Fruit fly (Drosophila melanogaster) whole organism, embryonic: Measurements from ENCODE around the gene CG6656.
A peak's percentile ranks its signal among the peaks of the same experiment; 100 is the strongest.

Experiments
- Aef1 ChIP-seq: fragments of 200-800 bp; sonication (Bioruptor generic); IDR thresholded peaks from 3 replicates; pipeline ENCODE4 v1.3.6; 2022; ENCODE audit warnings: missing biosample characterization, missing genetic modification characterization
- CG10274 ChIP-seq: fragments of 200-800 bp; sonication (Bioruptor generic); optimal IDR thresholded peaks from 3 replicates; lab custom pipeline; 2017; ENCODE audit warnings: missing biosample characterization, mild to moderate bottlenecking, missing genetic modification characterization
- CG11247 ChIP-seq: fragments of 200-800 bp; sonication (Bioruptor generic); IDR thresholded peaks from 2 replicates; pipeline ENCODE4 v1.3.6; 2022; ENCODE audit warnings: missing biosample characterization, missing genetic modification characterization
- CG13287 ChIP-seq: fragments of 200-800 bp; sonication (Bioruptor generic); IDR thresholded peaks from 2 replicates; pipeline ENCODE4 v1.3.6; 2022; ENCODE audit warnings: missing biosample characterization, missing genetic modification characterization; ENCODE audit not compliant: partially characterized antibody
- CG15601 ChIP-seq: fragments of 200-800 bp; sonication (Bioruptor generic); optimal IDR thresholded peaks from 3 replicates; lab custom pipeline; 2019; ENCODE audit warnings: missing biosample characterization, mild to moderate bottlenecking, missing genetic modification characterization, moderate library complexity
- CG1603 ChIP-seq: fragments of 200-800 bp; sonication (Bioruptor generic); optimal IDR thresholded peaks from 2 replicates; lab custom pipeline; 2019; ENCODE audit warnings: missing biosample characterization, mild to moderate bottlenecking, missing genetic modification characterization, moderate library complexity
- CG16813 ChIP-seq: fragments of 200-800 bp; sonication (Bioruptor generic); IDR thresholded peaks from 3 replicates; pipeline ENCODE4 v1.3.6; 2022; ENCODE audit warnings: missing biosample characterization, missing genetic modification characterization; ENCODE audit not compliant: partially characterized antibody
- CG16815 ChIP-seq: fragments of 200-800 bp; sonication (Bioruptor generic); optimal IDR thresholded peaks from 3 replicates; lab custom pipeline; 2017; ENCODE audit warnings: missing biosample characterization, mild to moderate bottlenecking, missing genetic modification characterization
- CG17186 ChIP-seq: fragments of 200-800 bp; sonication (Bioruptor generic); optimal IDR thresholded peaks from 3 replicates; lab custom pipeline; 2017; ENCODE audit warnings: missing biosample characterization, missing genetic modification reagents, missing genetic modification characterization
- CG1832 ChIP-seq: fragments of 200-800 bp; sonication (Bioruptor generic); optimal IDR thresholded peaks from 2 replicates; lab custom pipeline; 2017; ENCODE audit warnings: missing biosample characterization, mild to moderate bottlenecking, missing genetic modification characterization, inconsistent platforms
- CG31388 ChIP-seq: fragments of 200-800 bp; sonication (Bioruptor generic); optimal IDR thresholded peaks from 2 replicates; lab custom pipeline; 2016; ENCODE audit warnings: missing biosample characterization, missing genetic modification characterization
- CG32767 ChIP-seq: fragments of 200-800 bp; sonication (Bioruptor generic); IDR thresholded peaks from 2 replicates; pipeline ENCODE4 v1.3.6; 2022; ENCODE audit warnings: missing biosample characterization, missing genetic modification characterization
- CG42726 ChIP-seq: fragments of 200-800 bp; sonication (Bioruptor generic); IDR thresholded peaks from 2 replicates; pipeline ENCODE4 v1.3.6; 2022; ENCODE audit warnings: missing biosample characterization, missing genetic modification characterization; ENCODE audit not compliant: partially characterized antibody
- CG6654 ChIP-seq: fragments of 200-800 bp; sonication (Bioruptor generic); optimal IDR thresholded peaks from 2 replicates; lab custom pipeline; 2017; ENCODE audit warnings: missing biosample characterization, mild to moderate bottlenecking, missing genetic modification characterization
- CG6791 ChIP-seq: fragments of 200-800 bp; sonication (Bioruptor generic); IDR thresholded peaks from 3 replicates; pipeline ENCODE4 v1.3.6; 2022; ENCODE audit warnings: missing biosample characterization, missing genetic modification characterization; ENCODE audit not compliant: partially characterized antibody
- CG8359 ChIP-seq: fragments of 200-800 bp; sonication (Bioruptor generic); optimal IDR thresholded peaks from 2 replicates; lab custom pipeline; 2017; ENCODE audit warnings: missing biosample characterization, mild to moderate bottlenecking, missing genetic modification characterization, borderline replicate concordance
- CG9215 ChIP-seq: fragments of 200-800 bp; sonication (Bioruptor generic); IDR thresholded peaks from 2 replicates; pipeline ENCODE4 v1.3.6; 2022; ENCODE audit warnings: missing biosample characterization, missing genetic modification characterization
- D ChIP-seq, 2 experiments: fragments of 200-800 bp in 1 of 2; fragments of >200 bp in 1 of 2; sonication (Bioruptor generic) in 1 of 2; optimal IDR thresholded peaks; 2 replicates in 1 of 2; 3 replicates in 1 of 2; lab custom pipeline; 2017; ENCODE audit warnings: mild to moderate bottlenecking in 1 of 2, missing biosample characterization in 1 of 2, missing genetic modification characterization in 1 of 2, missing genetic modification reagents in 1 of 2
- Dad ChIP-seq: fragments of 200-800 bp; sonication (Bioruptor generic); optimal IDR thresholded peaks from 3 replicates; lab custom pipeline; 2016; ENCODE audit warnings: missing biosample characterization, missing genetic modification characterization
- Fer1 ChIP-seq: fragments of 200-800 bp; sonication (Bioruptor generic); optimal IDR thresholded peaks from 2 replicates; lab custom pipeline; 2017; ENCODE audit warnings: missing biosample characterization, mild to moderate bottlenecking, missing genetic modification characterization
- HLH4C ChIP-seq: fragments of 200-800 bp; sonication (Bioruptor generic); IDR thresholded peaks from 3 replicates; pipeline ENCODE4 v1.3.6; 2022; ENCODE audit warnings: missing biosample characterization, missing genetic modification characterization; ENCODE audit not compliant: partially characterized antibody
- HLHmδ ChIP-seq: fragments of 200-800 bp; sonication (Bioruptor generic); optimal IDR thresholded peaks from 2 replicates; lab custom pipeline; 2018; ENCODE audit warnings: missing biosample characterization, mild to moderate bottlenecking, missing genetic modification characterization, moderate library complexity
- Hsf ChIP-seq: fragments of 200-800 bp; sonication (Bioruptor generic); optimal IDR thresholded peaks from 3 replicates; lab custom pipeline; 2016; ENCODE audit warnings: missing biosample characterization, missing genetic modification characterization
- Jarid2 ChIP-seq: fragments of 200-800 bp; sonication (Bioruptor generic); optimal IDR thresholded peaks from 3 replicates; lab custom pipeline; 2017; ENCODE audit warnings: mild to moderate bottlenecking, missing biosample characterization, missing genetic modification reagents, missing genetic modification characterization
- MESR4 ChIP-seq: fragments of 200-800 bp; sonication (Bioruptor generic); optimal IDR thresholded peaks from 2 replicates; lab custom pipeline; 2018; ENCODE audit warnings: missing biosample characterization, mild to moderate bottlenecking, missing genetic modification characterization, moderate library complexity
- Myb ChIP-seq: fragments of 200-800 bp; sonication (Bioruptor generic); optimal IDR thresholded peaks from 2 replicates; lab custom pipeline; 2016; ENCODE audit warnings: missing biosample characterization, missing genetic modification characterization
- Nf-YC ChIP-seq: fragments of 200-800 bp; optimal IDR thresholded peaks from 3 replicates; lab custom pipeline; 2019; ENCODE audit warnings: missing biosample characterization, mild to moderate bottlenecking, missing genetic modification characterization, moderate library complexity
- Opbp ChIP-seq: fragments of 200-800 bp; sonication (Bioruptor generic); IDR thresholded peaks from 3 replicates; pipeline ENCODE4 v1.3.6; 2022; ENCODE audit warnings: missing biosample characterization, missing genetic modification characterization; ENCODE audit not compliant: partially characterized antibody
- Six4 ChIP-seq: fragments of 200-800 bp; sonication (Bioruptor generic); optimal IDR thresholded peaks from 2 replicates; lab custom pipeline; 2016; ENCODE audit warnings: missing biosample characterization, missing genetic modification characterization
- Sox100B ChIP-seq: fragments of 200-800 bp; sonication (Bioruptor generic); optimal IDR thresholded peaks from 3 replicates; lab custom pipeline; 2018; ENCODE audit warnings: missing biosample characterization, mild to moderate bottlenecking, missing genetic modification characterization
- al ChIP-seq: fragments of 200-800 bp; sonication (Bioruptor generic); IDR thresholded peaks from 2 replicates; pipeline ENCODE4 v1.3.6; 2022; ENCODE audit warnings: missing biosample characterization, missing genetic modification characterization
- aop ChIP-seq: fragments of 200-800 bp; sonication (Bioruptor generic); IDR thresholded peaks from 2 replicates; pipeline ENCODE4 v1.3.6; 2022; ENCODE audit warnings: missing biosample characterization, missing genetic modification characterization
- ap ChIP-seq: fragments of 200-800 bp; sonication (Bioruptor generic); IDR thresholded peaks from 2 replicates; pipeline ENCODE4 v1.3.6; 2022; ENCODE audit warnings: missing biosample characterization, missing genetic modification characterization
- ase ChIP-seq: fragments of 200-800 bp; sonication (Bioruptor generic); IDR thresholded peaks from 3 replicates; pipeline ENCODE4 v1.3.6; 2022; ENCODE audit warnings: missing biosample characterization, missing genetic modification characterization
- corto ChIP-seq: fragments of 200-800 bp; sonication (Bioruptor generic); optimal IDR thresholded peaks from 2 replicates; lab custom pipeline; 2016; ENCODE audit warnings: missing biosample characterization, mild to moderate bottlenecking, missing genetic modification characterization, moderate library complexity
- ewg ChIP-seq: fragments of 200-800 bp; sonication (Bioruptor generic); optimal IDR thresholded peaks from 3 replicates; lab custom pipeline; 2017; ENCODE audit warnings: mild to moderate bottlenecking, missing biosample characterization, missing genetic modification reagents, missing genetic modification characterization
- fru ChIP-seq: fragments of >200 bp; optimal IDR thresholded peaks from 2 replicates; lab custom pipeline; 2017
- hb ChIP-seq: fragments of 200-800 bp; sonication (Bioruptor generic); IDR thresholded peaks from 3 replicates; pipeline ENCODE4 v1.3.6; 2022; ENCODE audit warnings: missing biosample characterization, missing genetic modification characterization; ENCODE audit not compliant: partially characterized antibody
- jigr1 ChIP-seq: fragments of 200-800 bp; sonication (Bioruptor generic); IDR thresholded peaks from 3 replicates; pipeline ENCODE4 v1.3.6; 2022; ENCODE audit warnings: missing biosample characterization, missing genetic modification characterization
- knrl ChIP-seq: fragments of 200-800 bp; sonication (Bioruptor generic); IDR thresholded peaks from 3 replicates; pipeline ENCODE4 v1.3.6; 2022; ENCODE audit warnings: missing biosample characterization, missing genetic modification characterization; ENCODE audit not compliant: partially characterized antibody
- lov ChIP-seq, 2 experiments: fragments of 200-800 bp in 1 of 2; fragments of >200 bp in 1 of 2; sonication (Bioruptor generic) in 1 of 2; IDR thresholded peaks in 1 of 2; optimal IDR thresholded peaks in 1 of 2; 2 replicates in 1 of 2; 3 replicates in 1 of 2; pipeline versions ENCODE4 v1.3.6 to Lab custom; 2017 to 2022; ENCODE audit warnings: missing biosample characterization in 1 of 2, missing genetic modification characterization in 1 of 2
- luna ChIP-seq: fragments of 200-800 bp; sonication (Bioruptor generic); optimal IDR thresholded peaks from 2 replicates; lab custom pipeline; 2016; ENCODE audit warnings: missing biosample characterization, missing genetic modification characterization
- maf-S ChIP-seq: fragments of 200-800 bp; sonication (Bioruptor generic); optimal IDR thresholded peaks from 2 replicates; lab custom pipeline; 2016; ENCODE audit warnings: missing biosample characterization, missing genetic modification characterization
- prd ChIP-seq, 3 experiments: fragments of >200 bp in 2 of 3; fragments of 200-800 bp in 1 of 3; sonication (Bioruptor generic) in 1 of 3; optimal IDR thresholded peaks in 2 of 3; IDR thresholded peaks in 1 of 3; 2 replicates in 2 of 3; 3 replicates in 1 of 3; pipeline versions ENCODE4 v1.3.6 to Lab custom; 2017 to 2022; ENCODE audit warnings: missing biosample characterization in 1 of 3, missing genetic modification characterization in 1 of 3
- pum ChIP-seq: fragments of 200-800 bp; sonication (Bioruptor generic); optimal IDR thresholded peaks from 2 replicates; lab custom pipeline; 2016; ENCODE audit warnings: missing biosample characterization, missing genetic modification characterization
- sd ChIP-seq: fragments of 200-800 bp; sonication (Bioruptor generic); optimal IDR thresholded peaks from 3 replicates; lab custom pipeline; 2018; ENCODE audit warnings: missing biosample characterization, mild to moderate bottlenecking, missing genetic modification characterization, moderate library complexity

CG6656 gene

dm6 chr3R:21870158-21870971 is 4.7 kb upstream of the CG6656 start, which contains the start of gene CG31431 (continued):
- TF ChIP-seq CG42726 (GFP tag; lab: Robert Waterston, UW): no peak
- TF ChIP-seq CG32767 (GFP tag; lab: Robert Waterston, UW): peak; percentile 92
- TF ChIP-seq Jarid2: peak; percentile 85
- TF ChIP-seq CG10274 (GFP tag; lab: Kevin White, UChicago): peak; percentile 92
- TF ChIP-seq Nf-YC: peak; percentile 82
- TF ChIP-seq CG13287 (GFP tag; lab: Robert Waterston, UW): no peak
- TF ChIP-seq jigr1 (GFP tag; lab: Robert Waterston, UW): peak; percentile 84
- no peak for TF ChIP-seq knrl (GFP tag; lab: Robert Waterston, UW)
- TF ChIP-seq prd (optimal IDR thresholded peaks at IDR 0.05; lab: Kevin White, UChicago): no peak
- peak; percentile 98 for TF ChIP-seq prd (GFP tag; IDR thresholded peaks at IDR 0.05; lab: Robert Waterston, UW)
- TF ChIP-seq sd (tag; lab: Kevin White, UChicago): peak; percentile 93
- peak; percentile 96 for TF ChIP-seq Six4 (GFP tag; lab: Kevin White, UChicago)
- TF ChIP-seq corto (GFP tag; lab: Kevin White, UChicago): peak; percentile 66
- no peak for TF ChIP-seq fru (lab: Kevin White, UChicago)
- TF ChIP-seq maf-S (GFP tag; lab: Kevin White, UChicago): peak; percentile 97
- TF ChIP-seq pum (GFP tag; lab: Kevin White, UChicago): peak; percentile 97
- peak; percentile 86 for TF ChIP-seq CG6654 (GFP tag; lab: Kevin White, UChicago)
- no peak for TF ChIP-seq CG16813 (GFP tag; lab: Robert Waterston, UW)
- TF ChIP-seq ap (GFP tag; lab: Robert Waterston, UW): peak; percentile 94
- TF ChIP-seq HLH4C (GFP tag; lab: Robert Waterston, UW): no peak
- TF ChIP-seq ase (GFP tag; lab: Robert Waterston, UW): peak; percentile 96
- peak; percentile 93 for TF ChIP-seq Sox100B (GFP tag; lab: Kevin White, UChicago)
- peak; percentile 75 for TF ChIP-seq CG17186
- TF ChIP-seq hb (GFP tag; lab: Robert Waterston, UW): no peak
- peak; percentile 3 for TF ChIP-seq HLHmδ (GFP tag; lab: Kevin White, UChicago)
- TF ChIP-seq ewg (GFP tag; lab: Kevin White, UChicago): peak; percentile 90
- TF ChIP-seq Dad (GFP tag; lab: Kevin White, UChicago): peak; percentile 96
- no peak for TF ChIP-seq lov (optimal IDR thresholded peaks at IDR 0.05; lab: Kevin White, UChicago)
- TF ChIP-seq lov (GFP tag; IDR thresholded peaks at IDR 0.05; lab: Robert Waterston, UW): peak; percentile 95
- TF ChIP-seq CG1832: no peak
- TF ChIP-seq aop (GFP tag; lab: Robert Waterston, UW): peak; percentile 91
- peak; percentile 90 for TF ChIP-seq CG8359 (GFP tag; lab: Kevin White, UChicago)
- no peak for TF ChIP-seq Opbp (GFP tag; lab: Robert Waterston, UW)
- TF ChIP-seq CG16815 (GFP tag; lab: Kevin White, UChicago): peak; percentile 92
- TF ChIP-seq CG1603 (tag; lab: Kevin White, UChicago): peak; percentile 98
- TF ChIP-seq luna: peak; percentile 94
- TF ChIP-seq CG15601 (tag; lab: Kevin White, UChicago): peak; percentile 90
- TF ChIP-seq MESR4: peak; percentile 62
- TF ChIP-seq CG31388 (GFP tag; lab: Kevin White, UChicago): peak; percentile 96
- TF ChIP-seq Hsf (GFP tag; lab: Kevin White, UChicago): peak; percentile 97
- TF ChIP-seq Aef1 (GFP tag; lab: Robert Waterston, UW): peak; percentile 97
- TF ChIP-seq CG9215: peak; percentile 96
- TF ChIP-seq Fer1 (GFP tag; lab: Kevin White, UChicago): peak; percentile 98
- peak; percentile 90 for TF ChIP-seq Myb (GFP tag; lab: Kevin White, UChicago)
- no peak for TF ChIP-seq CG6791
- peak; percentile 96 for TF ChIP-seq al
- peak; percentile 98 for TF ChIP-seq CG11247 (GFP tag; lab: Robert Waterston, UW)
- no peak for TF ChIP-seq D (optimal IDR thresholded peaks at IDR 0.05; lab: Kevin White, UChicago)
- TF ChIP-seq D (GFP tag; optimal IDR thresholded peaks at IDR 0.05; lab: Kevin White, UChicago): peak; percentile 94
